Fruit fly (Drosophila melanogaster) whole organism, prepupa: ENCODE data around the gene APC4.

Experiments used
- Blimp-1 ChIP-seq: fragments of 200-800 bp; sonication (Bioruptor generic); optimal IDR thresholded peaks from 3 replicates; lab custom pipeline; 2017; ENCODE audit warnings: missing biosample characterization, missing genetic modification characterization, mild to moderate bottlenecking, moderate library complexity, missing genetic modification reagents
- CG10631 ChIP-seq: fragments of 200-800 bp; sonication (Bioruptor generic); optimal IDR thresholded peaks from 2 replicates; lab custom pipeline; 2016; ENCODE audit warnings: missing biosample characterization, missing genetic modification characterization
- CG11902 ChIP-seq: fragments of 200-800 bp; sonication (Bioruptor generic); optimal IDR thresholded peaks from 3 replicates; lab custom pipeline; 2016; ENCODE audit warnings: missing biosample characterization, missing genetic modification characterization
- CG15336 ChIP-seq: fragments of 200-800 bp; sonication (Bioruptor generic); IDR thresholded peaks from 2 replicates; pipeline ENCODE4 v1.3.6; 2022; ENCODE audit warnings: missing biosample characterization, missing genetic modification characterization
- CG1621 ChIP-seq: fragments of 200-800 bp; sonication (Bioruptor generic); optimal IDR thresholded peaks from 3 replicates; lab custom pipeline; 2018; ENCODE audit warnings: missing biosample characterization, mild to moderate bottlenecking, missing genetic modification characterization
- CG16779 ChIP-seq: fragments of 200-800 bp; sonication (Bioruptor generic); optimal IDR thresholded peaks from 3 replicates; lab custom pipeline; 2017; ENCODE audit warnings: missing biosample characterization, mild to moderate bottlenecking, missing genetic modification characterization
- CG31627 ChIP-seq: fragments of 200-800 bp; sonication (Bioruptor generic); optimal IDR thresholded peaks from 3 replicates; lab custom pipeline; 2016; ENCODE audit warnings: missing biosample characterization, missing genetic modification characterization
- CG32006 ChIP-seq: fragments of 200-800 bp; sonication (Bioruptor generic); optimal IDR thresholded peaks from 3 replicates; lab custom pipeline; 2017; ENCODE audit warnings: missing biosample characterization, mild to moderate bottlenecking, missing genetic modification characterization
- CG4318 ChIP-seq: fragments of 200-800 bp; sonication (Bioruptor generic); optimal IDR thresholded peaks from 3 replicates; lab custom pipeline; 2017; ENCODE audit warnings: missing biosample characterization, mild to moderate bottlenecking, missing genetic modification characterization
- CG6276 ChIP-seq: fragments of 200-800 bp; sonication (Bioruptor generic); optimal IDR thresholded peaks from 2 replicates; lab custom pipeline; 2017; ENCODE audit warnings: missing biosample characterization, mild to moderate bottlenecking, missing genetic modification characterization
- CG6792 ChIP-seq: fragments of 200-800 bp; sonication (Bioruptor generic); optimal IDR thresholded peaks from 3 replicates; lab custom pipeline; 2016; ENCODE audit warnings: missing biosample characterization, missing genetic modification characterization
- CG6808 ChIP-seq: fragments of 200-800 bp; sonication (Bioruptor generic); optimal IDR thresholded peaks from 3 replicates; lab custom pipeline; 2017; ENCODE audit warnings: missing biosample characterization, missing genetic modification characterization, mild to moderate bottlenecking, moderate library complexity, missing genetic modification reagents
- CG6854 ChIP-seq: fragments of 200-800 bp; sonication (Bioruptor generic); optimal IDR thresholded peaks from 2 replicates; lab custom pipeline; 2017; ENCODE audit warnings: missing biosample characterization, mild to moderate bottlenecking, missing genetic modification characterization
- CG8119 ChIP-seq: fragments of 200-800 bp; sonication (Bioruptor generic); IDR thresholded peaks from 3 replicates; pipeline ENCODE4 v1.3.6; 2022; ENCODE audit warnings: missing biosample characterization, missing genetic modification characterization
- Eip75B ChIP-seq: fragments of 200-800 bp; sonication (Bioruptor generic); optimal IDR thresholded peaks from 3 replicates; lab custom pipeline; 2016; ENCODE audit warnings: missing biosample characterization, missing genetic modification characterization
- Eip78C ChIP-seq: fragments of 200-800 bp; sonication (Bioruptor generic); peaks from one replicate; lab custom pipeline; 2016; ENCODE audit warnings: missing biosample characterization, missing genetic modification characterization
- Ets21C ChIP-seq: fragments of 200-800 bp; sonication (Bioruptor generic); optimal IDR thresholded peaks from 3 replicates; lab custom pipeline; 2016; ENCODE audit warnings: missing biosample characterization, missing genetic modification characterization
- Ets96B ChIP-seq: fragments of 200-800 bp; optimal IDR thresholded peaks from 2 replicates; lab custom pipeline; 2019; ENCODE audit warnings: missing biosample characterization, mild to moderate bottlenecking, missing genetic modification characterization, moderate library complexity
- Gug ChIP-seq: fragments of 200-800 bp; sonication (Bioruptor generic); IDR thresholded peaks from 2 replicates; pipeline ENCODE4 v1.3.6; 2022; ENCODE audit warnings: missing biosample characterization, missing genetic modification characterization
- Hr38 ChIP-seq: sonication (Bioruptor generic); optimal IDR thresholded peaks from 2 replicates; lab custom pipeline; 2016; ENCODE audit warnings: missing biosample characterization, missing genetic modification characterization
- Hr4 ChIP-seq: fragments of 200-800 bp; sonication (Bioruptor generic); optimal IDR thresholded peaks from 3 replicates; lab custom pipeline; 2016; ENCODE audit warnings: missing biosample characterization, missing genetic modification characterization
- Met ChIP-seq: fragments of 200-800 bp; sonication (Bioruptor generic); optimal IDR thresholded peaks from 3 replicates; lab custom pipeline; 2016; ENCODE audit warnings: missing biosample characterization, missing genetic modification characterization
- Smox ChIP-seq: fragments of 200-800 bp; sonication (Bioruptor generic); optimal IDR thresholded peaks from 3 replicates; lab custom pipeline; 2016; ENCODE audit warnings: missing biosample characterization, missing genetic modification characterization
- Sox102F ChIP-seq: fragments of 200-800 bp; sonication (Bioruptor generic); optimal IDR thresholded peaks from 2 replicates; lab custom pipeline; 2016; ENCODE audit warnings: missing biosample characterization, mild to moderate bottlenecking, missing genetic modification characterization
- achi ChIP-seq: fragments of 200-800 bp; sonication (Bioruptor generic); optimal IDR thresholded peaks from 3 replicates; lab custom pipeline; 2016; ENCODE audit warnings: missing biosample characterization, missing genetic modification characterization
- cyc ChIP-seq: fragments of 200-800 bp; sonication (Bioruptor generic); optimal IDR thresholded peaks from 3 replicates; lab custom pipeline; 2016; ENCODE audit warnings: missing biosample characterization, missing genetic modification characterization
- eg ChIP-seq: fragments of 200-800 bp; sonication (Bioruptor generic); IDR thresholded peaks from 3 replicates; pipeline ENCODE4 v1.3.6; 2022; ENCODE audit warnings: missing biosample characterization, missing genetic modification characterization
- fd59A ChIP-seq: fragments of 200-800 bp; sonication (Bioruptor generic); optimal IDR thresholded peaks from 2 replicates; lab custom pipeline; 2017; ENCODE audit warnings: missing biosample characterization, mild to moderate bottlenecking, missing genetic modification characterization, missing genetic modification reagents
- fkh ChIP-seq: fragments of 200-800 bp; sonication (Bioruptor generic); optimal IDR thresholded peaks from 3 replicates; lab custom pipeline; 2017; ENCODE audit warnings: missing biosample characterization, mild to moderate bottlenecking, missing genetic modification characterization, moderate library complexity
- lz ChIP-seq: fragments of 200-800 bp; sonication (Bioruptor generic); optimal IDR thresholded peaks from 3 replicates; lab custom pipeline; 2016; ENCODE audit warnings: missing biosample characterization, missing genetic modification characterization
- pdm3 ChIP-seq: fragments of 200-800 bp; sonication (Bioruptor generic); optimal IDR thresholded peaks from 3 replicates; lab custom pipeline; 2016; ENCODE audit warnings: missing biosample characterization, missing genetic modification characterization
- salr ChIP-seq, 2 experiments: fragments of 200-800 bp; sonication (Bioruptor generic); optimal IDR thresholded peaks; 3 replicates each; lab custom pipeline; 2016 to 2018; ENCODE audit warnings: missing biosample characterization in 2 of 2, missing genetic modification characterization in 2 of 2, mild to moderate bottlenecking in 1 of 2
- ss ChIP-seq, 2 experiments: fragments of 200-800 bp; sonication (Bioruptor generic); optimal IDR thresholded peaks; 2 replicates in 1 of 2; 3 replicates in 1 of 2; lab custom pipeline; 2017 to 2018; ENCODE audit warnings: mild to moderate bottlenecking in 2 of 2, missing biosample characterization in 2 of 2, missing genetic modification characterization in 2 of 2, moderate library complexity in 1 of 2
- svp ChIP-seq: fragments of 200-800 bp; sonication (Bioruptor generic); peaks from one replicate; lab custom pipeline; 2016; ENCODE audit warnings: missing biosample characterization, missing genetic modification characterization
- topi ChIP-seq: fragments of 200-800 bp; sonication (Bioruptor generic); optimal IDR thresholded peaks from 3 replicates; lab custom pipeline; 2016; ENCODE audit warnings: missing biosample characterization, missing genetic modification characterization
- vri ChIP-seq: fragments of 200-800 bp; sonication (Bioruptor generic); optimal IDR thresholded peaks from 3 replicates; lab custom pipeline; 2016; ENCODE audit warnings: missing biosample characterization, mild to moderate bottlenecking, missing genetic modification characterization

APC4 gene

dm6 chrX:9120828-9121754 is 38.4 kb downstream of the APC4 start (continued):
- TF ChIP-seq CG6792 (peak; percentile 4), CG6808 (GFP tag; lab: Kevin White, UChicago) (peak; percentile 9), CG16779 (tag; lab: Kevin White, UChicago) (no peak), CG11902 (GFP tag; lab: Kevin White, UChicago) (no peak), Eip78C (peak; percentile 83), fd59A (no peak), Smox (GFP tag; lab: Kevin White, UChicago) (peak; percentile 38), Ets96B (tag; lab: Kevin White, UChicago) (peak; percentile 42), CG6854 (GFP tag; lab: Kevin White, UChicago) (no peak), vri (peak; percentile 33)

- TF ChIP-seq achi (no peak), CG4318 (no peak), Eip78C (peak; percentile 54), ss (GFP tag; optimal IDR thresholded peaks at IDR 0.05; lab: Kevin White, UChicago) (peak in 1 of 2 experiments; percentile 19)
Measured at dm6 chrX:9122492-9122891, 39.8 kb downstream of the APC4 start.

- TF ChIP-seq Met (GFP tag; lab: Kevin White, UChicago) (no peak), Hr38 (GFP tag; lab: Kevin White, UChicago) (no peak), lz (GFP tag; lab: Kevin White, UChicago) (no peak), CG6276 (GFP tag; lab: Kevin White, UChicago) (no peak), salr (GFP tag; optimal IDR thresholded peaks at IDR 0.05; lab: Kevin White, UChicago) (no peak), CG15336 (peak; percentile 35; the same call in 1 of the 2 replicates), Gug (GFP tag; lab: Robert Waterston, UW) (no peak), fkh (no peak), Hr4 (GFP tag; lab: Kevin White, UChicago) (peak; percentile 22), ss (GFP tag; optimal IDR thresholded peaks at IDR 0.05; lab: Kevin White, UChicago) (no peak), CG4318 (no peak), Eip78C (peak; percentile 11), svp (GFP tag; lab: Kevin White, UChicago) (no peak), CG6808 (GFP tag; lab: Kevin White, UChicago) (no peak), CG32006 (peak; percentile 41), Blimp-1 (no peak), pdm3 (GFP tag; lab: Kevin White, UChicago) (no peak), CG6792 (no peak), Ets21C (no peak), Eip75B (GFP tag; lab: Kevin White, UChicago) (no peak), eg (GFP tag; lab: Robert Waterston, UW) (peak; percentile 48; the same call in 1 of the 3 replicates), CG31627 (GFP tag; lab: Kevin White, UChicago) (no peak), CG10631 (GFP tag; lab: Kevin White, UChicago) (no peak)
Measured at dm6 chrX:9127264-9128011, 44.7 kb downstream of the APC4 start.

- no peak for TF ChIP-seq cyc (GFP tag; lab: Kevin White, UChicago)
- TF ChIP-seq, all 60 proteins: peak for 0
Measured at dm6 chrX:9128012-9128280, 45.2 kb downstream of the APC4 start.

- TF ChIP-seq CG1621 (no peak), Hr4 (GFP tag; lab: Kevin White, UChicago) (no peak), CG8119 (GFP tag; lab: Robert Waterston, UW) (no peak), CG6792 (no peak), CG31627 (GFP tag; lab: Kevin White, UChicago) (no peak), topi (GFP tag; lab: Kevin White, UChicago) (no peak), Sox102F (GFP tag; lab: Kevin White, UChicago) (no peak)
Measured at dm6 chrX:9129436-9129835, 46.7 kb downstream of the APC4 start.
